Worm (Caenorhabditis elegans) whole organism, L3 larva: ENCODE data around the gene icap-1.

Source experiments
- R02D3.7 ChIP-seq: fragments of 150-350 bp; optimal IDR thresholded peaks from 2 replicates; lab custom pipeline; 2014; ENCODE audit warnings: missing biosample characterization, missing genetic modification characterization
- ZK546.5 ChIP-seq: sonication (generic microtip); optimal IDR thresholded peaks from 2 replicates; lab custom pipeline; 2017; ENCODE audit warnings: missing biosample characterization, missing genetic modification characterization
- aly-2 ChIP-seq: fragments of 150-350 bp; optimal IDR thresholded peaks from 2 replicates; lab custom pipeline; 2014; ENCODE audit warnings: missing biosample characterization, missing genetic modification characterization
- ama-1 ChIP-seq: fragments of 150-350 bp; optimal IDR thresholded peaks from 2 replicates; lab custom pipeline; 2018
- ceh-16 ChIP-seq: sonication (generic microtip); optimal IDR thresholded peaks from 2 replicates; lab custom pipeline; 2017; ENCODE audit warnings: missing biosample characterization, missing genetic modification characterization
- ceh-28 ChIP-seq: fragments of 150-350 bp; optimal IDR thresholded peaks from 2 replicates; lab custom pipeline; 2014; ENCODE audit warnings: missing biosample characterization, missing genetic modification reagents, missing genetic modification characterization
- ceh-82 ChIP-seq: fragments of 150-350 bp; optimal IDR thresholded peaks from 2 replicates; lab custom pipeline; 2014; ENCODE audit warnings: missing biosample characterization, missing genetic modification characterization
- ceh-9 ChIP-seq: sonication (generic microtip); optimal IDR thresholded peaks from 2 replicates; lab custom pipeline; 2018; ENCODE audit warnings: missing biosample characterization, missing genetic modification characterization
- daf-12 ChIP-seq: fragments of 150-350 bp; optimal IDR thresholded peaks from 2 replicates; lab custom pipeline; 2014; ENCODE audit warnings: missing biosample characterization, missing genetic modification reagents, missing genetic modification characterization
- egl-27 ChIP-seq: sonication (generic microtip); optimal IDR thresholded peaks from 4 replicates; lab custom pipeline; 2017; ENCODE audit warnings: missing biosample characterization, missing genetic modification reagents, missing genetic modification characterization
- egl-5 ChIP-seq: fragments of 150-350 bp; optimal IDR thresholded peaks from 2 replicates; lab custom pipeline; 2017; ENCODE audit warnings: missing biosample characterization, missing genetic modification reagents, missing genetic modification characterization, inconsistent platforms
- elt-1 ChIP-seq: fragments of 150-350 bp; optimal IDR thresholded peaks from 2 replicates; lab custom pipeline; 2014; ENCODE audit warnings: missing biosample characterization, missing genetic modification characterization
- elt-2 ChIP-seq: sonication (generic microtip); optimal IDR thresholded peaks from 2 replicates; lab custom pipeline; 2016; ENCODE audit warnings: missing genetic modification reagents, mild to moderate bottlenecking, missing genetic modification characterization, missing compliant biosample characterization
- elt-3 ChIP-seq, 3 experiments: fragments of 150-350 bp in 1 of 3; sonication (generic microtip) in 2 of 3; optimal IDR thresholded peaks; 2 replicates in 2 of 3; 4 replicates in 1 of 3; lab custom pipeline; 2014 to 2017; ENCODE audit warnings: missing biosample characterization in 3 of 3, missing genetic modification characterization in 3 of 3
- eor-1 ChIP-seq, 2 experiments: fragments of 150-350 bp; optimal IDR thresholded peaks; 2 replicates each; lab custom pipeline; 2014 to 2018; ENCODE audit warnings: missing biosample characterization in 2 of 2, missing genetic modification characterization in 2 of 2
- fkh-10 ChIP-seq: sonication (generic microtip); optimal IDR thresholded peaks from 2 replicates; lab custom pipeline; 2017; ENCODE audit warnings: missing biosample characterization, missing genetic modification reagents, missing genetic modification characterization
- fkh-2 ChIP-seq: fragments of 150-350 bp; optimal IDR thresholded peaks from 2 replicates; lab custom pipeline; 2014; ENCODE audit warnings: missing biosample characterization, missing genetic modification reagents, missing genetic modification characterization
- fos-1 ChIP-seq: fragments of 150-350 bp; optimal IDR thresholded peaks from 2 replicates; lab custom pipeline; 2014; ENCODE audit warnings: missing biosample characterization, missing genetic modification characterization
- hmg-11 ChIP-seq: sonication (generic microtip); optimal IDR thresholded peaks from 2 replicates; lab custom pipeline; 2016; ENCODE audit warnings: missing genetic modification characterization, missing compliant biosample characterization
- jun-1 ChIP-seq: fragments of 150-350 bp; optimal IDR thresholded peaks from 2 replicates; lab custom pipeline; 2014; ENCODE audit warnings: missing biosample characterization, missing genetic modification reagents, missing genetic modification characterization
- lin-15B ChIP-seq: fragments of 150-350 bp; optimal IDR thresholded peaks from 2 replicates; lab custom pipeline; 2014; ENCODE audit warnings: missing biosample characterization, missing genetic modification characterization
- lin-39 ChIP-seq: fragments of 150-350 bp; optimal IDR thresholded peaks from 2 replicates; lab custom pipeline; 2018; ENCODE audit warnings: missing biosample characterization, missing genetic modification reagents, missing genetic modification characterization
- lsy-12 ChIP-seq: sonication (generic microtip); optimal IDR thresholded peaks from 2 replicates; lab custom pipeline; 2016; ENCODE audit warnings: mild to moderate bottlenecking, missing genetic modification characterization, missing compliant biosample characterization
- mdl-1 ChIP-seq: fragments of 150-350 bp; optimal IDR thresholded peaks from 2 replicates; lab custom pipeline; 2014; ENCODE audit warnings: missing biosample characterization, missing genetic modification characterization
- mml-1 ChIP-seq: fragments of 150-350 bp; sonication (generic microtip); optimal IDR thresholded peaks from 3 replicates; lab custom pipeline; 2014; ENCODE audit warnings: missing biosample characterization, missing genetic modification characterization
- nfya-1 ChIP-seq: sonication (generic microtip); optimal IDR thresholded peaks from 2 replicates; lab custom pipeline; 2017; ENCODE audit warnings: missing genetic modification characterization, mild to moderate bottlenecking, missing compliant biosample characterization, antibody characterized with exemption, moderate library complexity; ENCODE audit not compliant: insufficient read depth
- nhr-11 ChIP-seq: fragments of 150-350 bp; optimal IDR thresholded peaks from 2 replicates; lab custom pipeline; 2014; ENCODE audit warnings: missing biosample characterization, missing genetic modification characterization
- nhr-12 ChIP-seq: fragments of 150-350 bp; optimal IDR thresholded peaks from 2 replicates; lab custom pipeline; 2014; ENCODE audit warnings: missing biosample characterization, missing genetic modification characterization
- nhr-23 ChIP-seq: fragments of 150-350 bp; optimal IDR thresholded peaks from 2 replicates; lab custom pipeline; 2014; ENCODE audit warnings: missing biosample characterization, missing genetic modification reagents, missing genetic modification characterization
- nhr-237 ChIP-seq: fragments of 150-350 bp; optimal IDR thresholded peaks from 2 replicates; lab custom pipeline; 2014; ENCODE audit warnings: missing biosample characterization, missing genetic modification characterization
- nhr-25 ChIP-seq: sonication (generic microtip); optimal IDR thresholded peaks from 2 replicates; lab custom pipeline; 2017; ENCODE audit warnings: missing biosample characterization, missing genetic modification characterization
- nhr-28 ChIP-seq: fragments of 150-350 bp; optimal IDR thresholded peaks from 2 replicates; lab custom pipeline; 2014; ENCODE audit warnings: missing biosample characterization, missing genetic modification characterization
- nhr-43 ChIP-seq: sonication (generic microtip); optimal IDR thresholded peaks from 2 replicates; lab custom pipeline; 2016; ENCODE audit warnings: mild to moderate bottlenecking, missing genetic modification characterization, missing compliant biosample characterization; ENCODE audit not compliant: poor library complexity, severe bottlenecking
- nhr-67 ChIP-seq: fragments of 150-350 bp; optimal IDR thresholded peaks from 2 replicates; lab custom pipeline; 2014; ENCODE audit warnings: missing biosample characterization, missing genetic modification characterization
- nhr-76 ChIP-seq: fragments of 150-350 bp; sonication (generic microtip); optimal IDR thresholded peaks from 5 replicates; lab custom pipeline; 2014; ENCODE audit warnings: missing biosample characterization, missing genetic modification characterization
- nhr-77 ChIP-seq: fragments of 150-350 bp; optimal IDR thresholded peaks from 2 replicates; lab custom pipeline; 2014; ENCODE audit warnings: missing biosample characterization, missing genetic modification characterization
- pha-4 ChIP-seq: fragments of 150-350 bp; optimal IDR thresholded peaks from 2 replicates; lab custom pipeline; 2014; ENCODE audit warnings: missing biosample characterization, missing genetic modification reagents, missing genetic modification characterization
- pqm-1 ChIP-seq: fragments of 150-350 bp; optimal IDR thresholded peaks from 2 replicates; lab custom pipeline; 2017; ENCODE audit warnings: missing biosample characterization, missing genetic modification characterization, inconsistent platforms
- sea-2 ChIP-seq: fragments of 150-350 bp; sonication (generic microtip); optimal IDR thresholded peaks from 4 replicates; lab custom pipeline; 2014; ENCODE audit warnings: missing biosample characterization, missing genetic modification reagents, missing genetic modification characterization
- skn-1 ChIP-seq: fragments of 150-350 bp; optimal IDR thresholded peaks from 2 replicates; lab custom pipeline; 2014; ENCODE audit warnings: missing biosample characterization, missing genetic modification characterization
- snpc-4 ChIP-seq: fragments of 150-350 bp; optimal IDR thresholded peaks from 2 replicates; lab custom pipeline; 2014; ENCODE audit warnings: missing biosample characterization, missing genetic modification characterization
- tbx-2 ChIP-seq: sonication (generic microtip); optimal IDR thresholded peaks from 2 replicates; lab custom pipeline; 2016; ENCODE audit warnings: mild to moderate bottlenecking, missing genetic modification characterization, missing compliant biosample characterization
- unc-39 ChIP-seq: sonication (generic microtip); optimal IDR thresholded peaks from 4 replicates; lab custom pipeline; 2017; ENCODE audit warnings: missing biosample characterization, missing genetic modification characterization
- unc-62 ChIP-seq: fragments of 150-350 bp; sonication (generic microtip); optimal IDR thresholded peaks from 4 replicates; lab custom pipeline; 2014; ENCODE audit warnings: missing biosample characterization, missing genetic modification reagents, missing genetic modification characterization
- zag-1 ChIP-seq: fragments of 150-350 bp; optimal IDR thresholded peaks from 2 replicates; lab custom pipeline; 2014; ENCODE audit warnings: missing biosample characterization, missing genetic modification characterization
- ztf-11 ChIP-seq: fragments of 150-350 bp; optimal IDR thresholded peaks from 2 replicates; lab custom pipeline; 2014; ENCODE audit warnings: missing biosample characterization, missing genetic modification characterization
- ztf-4 ChIP-seq: fragments of 150-350 bp; optimal IDR thresholded peaks from 2 replicates; lab custom pipeline; 2014; ENCODE audit warnings: missing biosample characterization, missing genetic modification characterization

The icap-1 gene

ce11 chrIV:13785545-13785944, 1.2 kb downstream of the icap-1 start, which contains the start of gene lact-9:
TSS of gene lact-9 (minus strand) at chrIV:13785645.
- TF ChIP-seq R02D3.7 (tag; lab: Kevin White, UChicago) (no peak), ama-1 (lab: Kevin White, UChicago) (peak; percentile 5)

ce11 chrIV:13784774-13785173, 2.0 kb downstream of the icap-1 start:
- TF ChIP-seq nhr-76 (tag; lab: Kevin White, UChicago) (no peak), ama-1 (lab: Kevin White, UChicago) (peak; percentile 72), aly-2 (tag; lab: Kevin White, UChicago) (no peak), nhr-25 (tag; lab: Kevin White, UChicago) (peak; percentile 2)

ce11 chrIV:13783237-13784012, 3.3 kb downstream of the icap-1 start, which contains the start of gene iscu-1:
TSS of gene iscu-1 (plus strand) at chrIV:13783962.
- TF ChIP-seq nhr-25 (tag; lab: Kevin White, UChicago) = peak; percentile 20
- TF ChIP-seq nhr-23 = peak; percentile 22
- no peak for TF ChIP-seq fkh-10 (GFP tag; lab: Kevin White, UChicago)
- TF ChIP-seq ama-1 (lab: Kevin White, UChicago) = peak; percentile 30
- no peak for TF ChIP-seq ztf-4
- TF ChIP-seq lsy-12 (tag; lab: Kevin White, UChicago) = no peak
- no peak for TF ChIP-seq lin-39
- no peak for TF ChIP-seq ZK546.5 (tag; lab: Kevin White, UChicago)
- no peak for TF ChIP-seq nhr-12 (tag; lab: Kevin White, UChicago)
- no peak for TF ChIP-seq skn-1 (tag; lab: Kevin White, UChicago)
- TF ChIP-seq nhr-43 (tag; lab: Kevin White, UChicago) = no peak
- peak; percentile 51 for TF ChIP-seq elt-2 (tag; lab: Kevin White, UChicago)
- peak; percentile 30 for TF ChIP-seq hmg-11 (tag; lab: Kevin White, UChicago)
- TF ChIP-seq nhr-67 (tag; lab: Kevin White, UChicago) = no peak
- no peak for TF ChIP-seq snpc-4 (tag; lab: Kevin White, UChicago)
- peak; percentile 45 for TF ChIP-seq ceh-28 (tag; lab: Kevin White, UChicago)
- TF ChIP-seq unc-62 = no peak
- TF ChIP-seq elt-1 (tag; lab: Kevin White, UChicago) = no peak
- no peak for TF ChIP-seq unc-39 (tag; lab: Kevin White, UChicago)
- TF ChIP-seq ceh-9 (tag; lab: Kevin White, UChicago) = no peak
- no peak for TF ChIP-seq daf-12 (tag; lab: Kevin White, UChicago)
- no peak for TF ChIP-seq R02D3.7 (tag; lab: Kevin White, UChicago)
- TF ChIP-seq eor-1 (tag; optimal IDR thresholded peaks at IDR 0.05; lab: Kevin White, UChicago) = no peak
- no peak for TF ChIP-seq mml-1
- peak; percentile 62 for TF ChIP-seq pha-4 (tag; lab: Kevin White, UChicago)
- TF ChIP-seq lin-15B (tag; lab: Kevin White, UChicago) = peak; percentile 77
- no peak for TF ChIP-seq ceh-16 (tag; lab: Kevin White, UChicago)
- TF ChIP-seq pqm-1 (tag; lab: Kevin White, UChicago) = no peak
- TF ChIP-seq nhr-28 = no peak
- peak; percentile 77 for TF ChIP-seq nfya-1
- TF ChIP-seq jun-1 (tag; lab: Kevin White, UChicago) = no peak
- no peak for TF ChIP-seq aly-2 (tag; lab: Kevin White, UChicago)
- TF ChIP-seq nhr-77 (tag; lab: Kevin White, UChicago) = no peak
- no peak for TF ChIP-seq nhr-237 (tag; lab: Kevin White, UChicago)
- TF ChIP-seq fos-1 (tag; lab: Kevin White, UChicago) = no peak
- TF ChIP-seq mdl-1 (tag; lab: Kevin White, UChicago) = no peak
- no peak for TF ChIP-seq sea-2 (GFP tag; lab: Kevin White, UChicago)
- TF ChIP-seq ceh-82 (tag; lab: Kevin White, UChicago) = no peak
- no peak for TF ChIP-seq elt-3 (tag; optimal IDR thresholded peaks at IDR 0.05; lab: Kevin White, UChicago)
- TF ChIP-seq egl-27 (tag; lab: Kevin White, UChicago) = no peak
- TF ChIP-seq fkh-2 = no peak
- TF ChIP-seq ztf-11 (tag; lab: Kevin White, UChicago) = no peak
- no peak for TF ChIP-seq nhr-76 (tag; lab: Kevin White, UChicago)
- TF ChIP-seq egl-5 (tag; lab: Kevin White, UChicago) = no peak
- TF ChIP-seq nhr-11 (tag; lab: Kevin White, UChicago) = no peak
- no peak for TF ChIP-seq zag-1 (tag; lab: Kevin White, UChicago)
- no peak for TF ChIP-seq tbx-2
